Worm (Caenorhabditis elegans): ENCODE data around the gene ZC53.22.

The ZC53.22 gene

DNA sequence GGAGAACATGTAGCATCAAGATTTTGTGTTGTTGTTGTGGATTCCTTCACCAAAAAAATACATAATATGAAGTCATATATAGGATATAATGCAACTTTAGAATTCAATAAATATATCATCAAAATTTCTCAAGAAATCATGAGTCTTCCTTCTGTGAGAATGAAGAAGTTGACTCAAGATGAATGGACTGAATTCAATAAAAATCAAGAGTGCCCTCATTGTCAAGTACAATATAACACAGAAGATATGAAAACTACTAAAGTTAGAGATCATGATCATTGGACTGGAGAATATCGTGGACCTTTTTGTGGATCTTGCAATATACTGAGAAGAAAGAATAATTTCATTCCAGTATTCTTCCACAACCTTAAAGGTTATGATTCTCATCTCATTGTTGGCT lies 13.2 kb upstream of the ZC53.22 start:
- TF ChIP-seq flt-1 (GFP tag; IDR thresholded peaks at IDR 0.05) (no peak), tab-1 (GFP tag; IDR thresholded peaks at IDR 0.05) (no peak), cog-1 (tag; optimal IDR thresholded peaks at IDR 0.05) (no peak), ztf-29 (GFP tag; IDR thresholded peaks at IDR 0.05) (no peak), ref-1 (GFP tag; conservative IDR thresholded peaks at IDR 0.05) (no peak), klf-2 (GFP tag; conservative IDR thresholded peaks at IDR 0.05) (no peak), med-1 (GFP tag; optimal IDR thresholded peaks at IDR 0.05; ENCODE audit: insufficient read depth) (no peak), ztf-23 (GFP tag; IDR thresholded peaks at IDR 0.05) (no peak), T22C8.4 (GFP tag; IDR thresholded peaks at IDR 0.05) (no peak)

DNA sequence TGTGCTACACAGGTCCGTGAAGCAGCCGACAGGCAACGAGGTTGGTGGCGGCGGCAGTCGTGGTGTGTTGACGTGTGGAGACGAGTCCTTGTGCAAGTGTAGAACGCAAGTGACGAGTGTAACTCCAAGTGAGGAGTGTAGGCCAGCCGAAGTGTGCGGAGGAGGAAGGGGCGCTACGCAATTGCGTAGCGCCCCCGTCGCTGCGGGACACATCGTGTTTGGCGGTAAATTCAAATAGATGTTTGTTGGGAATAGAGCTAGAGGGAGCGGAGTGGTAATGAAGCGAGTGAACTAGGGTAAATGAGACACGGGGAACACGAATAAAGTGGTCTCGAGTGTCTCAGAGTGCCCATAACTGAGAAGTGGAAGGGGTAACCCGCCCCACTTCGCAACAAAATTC lies 11.3 kb upstream of the ZC53.22 start:
- TF ChIP-seq ztf-23 (GFP tag; IDR thresholded peaks at IDR 0.05) = peak; percentile 99

ce11 chrX:1924138-1924537 lies 1.9 kb upstream of the ZC53.22 start, which contains the start of gene ZC53.2:
Gene ZC53.2 (minus strand): TSS chrX:1924238.
- TF ChIP-seq cog-1 (tag; optimal IDR thresholded peaks at IDR 0.05) = no peak
- TF ChIP-seq flt-1 (GFP tag; IDR thresholded peaks at IDR 0.05) = no peak
- no peak for TF ChIP-seq tab-1 (GFP tag; IDR thresholded peaks at IDR 0.05)
- TF ChIP-seq T22C8.4 (GFP tag; IDR thresholded peaks at IDR 0.05) = no peak
- no peak for TF ChIP-seq ztf-29 (GFP tag; IDR thresholded peaks at IDR 0.05)
- no peak for TF ChIP-seq med-1 (GFP tag; optimal IDR thresholded peaks at IDR 0.05; ENCODE audit: insufficient read depth)

ce11 chrX:1917169-1917568 lies 5.0 kb downstream of the ZC53.22 start, which contains the start of gene dot-1.5:
Gene dot-1.5 (plus strand): TSS chrX:1917469.
- TF ChIP-seq ztf-23 (GFP tag; IDR thresholded peaks at IDR 0.05) = no peak
- TF ChIP-seq ztf-29 (GFP tag; IDR thresholded peaks at IDR 0.05) = no peak
- no peak for TF ChIP-seq cog-1 (tag; optimal IDR thresholded peaks at IDR 0.05)
- no peak for TF ChIP-seq T22C8.4 (GFP tag; IDR thresholded peaks at IDR 0.05)
- TF ChIP-seq med-1 (GFP tag; optimal IDR thresholded peaks at IDR 0.05; ENCODE audit: insufficient read depth) = no peak
- TF ChIP-seq tab-1 (GFP tag; IDR thresholded peaks at IDR 0.05) = no peak
- TF ChIP-seq flt-1 (GFP tag; IDR thresholded peaks at IDR 0.05) = no peak
- TF ChIP-seq klf-2 (GFP tag; conservative IDR thresholded peaks at IDR 0.05) = no peak
- TF ChIP-seq ref-1 (GFP tag; conservative IDR thresholded peaks at IDR 0.05) = no peak

DNA sequence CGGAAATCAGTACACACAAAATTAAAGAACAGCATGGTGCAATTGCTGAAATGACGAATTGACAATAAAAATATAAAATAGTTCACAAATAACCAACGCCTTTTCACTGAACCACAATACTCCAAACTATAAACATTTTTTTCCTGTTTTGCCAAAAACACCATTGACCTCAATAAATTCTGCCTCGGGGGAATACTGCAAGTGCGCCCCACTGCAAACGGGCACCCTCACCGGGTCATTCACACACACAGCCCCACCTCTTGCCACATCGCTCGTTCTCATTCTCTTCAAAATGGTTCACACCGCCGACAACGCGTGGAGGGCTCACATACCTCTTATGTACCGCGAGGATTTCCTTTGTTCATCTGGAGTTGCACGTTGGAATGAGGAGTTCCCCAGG lies 7.2 kb downstream of the ZC53.22 start, which contains the start of gene rgs-9:
rgs-9 (plus strand) TSS at position 237 of the 400 bp plus-strand sequence.
- TF ChIP-seq med-1 (GFP tag; optimal IDR thresholded peaks at IDR 0.05; ENCODE audit: insufficient read depth) = no peak
- no peak for TF ChIP-seq T22C8.4 (GFP tag; IDR thresholded peaks at IDR 0.05)
- no peak for TF ChIP-seq ref-1 (GFP tag; conservative IDR thresholded peaks at IDR 0.05)

- TF ChIP-seq ztf-23 (GFP tag; IDR thresholded peaks at IDR 0.05) = no peak
- no peak for TF ChIP-seq T22C8.4 (GFP tag; IDR thresholded peaks at IDR 0.05)
Observed at ce11 chrX:1913257-1913656, 8.9 kb downstream of the ZC53.22 start, which contains the start of gene ZC53.1. Gene ZC53.1 (minus strand): TSS chrX:1913357.

ce11 chrX:1909353-1909752 lies 12.8 kb downstream of the ZC53.22 start:
- 0 out of 2 replicates have a peak, but pooled peaks have one; percentile 48 for TF ChIP-seq tab-1 (GFP tag; IDR thresholded peaks at IDR 0.05)
- no peak for TF ChIP-seq klf-2 (GFP tag; conservative IDR thresholded peaks at IDR 0.05)
- no peak for TF ChIP-seq med-1 (GFP tag; optimal IDR thresholded peaks at IDR 0.05; ENCODE audit: insufficient read depth)
- no peak for TF ChIP-seq cog-1 (tag; optimal IDR thresholded peaks at IDR 0.05)
- peak; percentile 39; the same call in 1 of the 2 replicates for TF ChIP-seq T22C8.4 (GFP tag; IDR thresholded peaks at IDR 0.05)
- TF ChIP-seq flt-1 (GFP tag; IDR thresholded peaks at IDR 0.05) = peak; percentile 8; the same call in 1 of the 2 replicates
- TF ChIP-seq ztf-23 (GFP tag; IDR thresholded peaks at IDR 0.05) = peak; percentile 71
- no peak; the same call in 1 of the 2 replicates for TF ChIP-seq ztf-29 (GFP tag; IDR thresholded peaks at IDR 0.05)

DNA sequence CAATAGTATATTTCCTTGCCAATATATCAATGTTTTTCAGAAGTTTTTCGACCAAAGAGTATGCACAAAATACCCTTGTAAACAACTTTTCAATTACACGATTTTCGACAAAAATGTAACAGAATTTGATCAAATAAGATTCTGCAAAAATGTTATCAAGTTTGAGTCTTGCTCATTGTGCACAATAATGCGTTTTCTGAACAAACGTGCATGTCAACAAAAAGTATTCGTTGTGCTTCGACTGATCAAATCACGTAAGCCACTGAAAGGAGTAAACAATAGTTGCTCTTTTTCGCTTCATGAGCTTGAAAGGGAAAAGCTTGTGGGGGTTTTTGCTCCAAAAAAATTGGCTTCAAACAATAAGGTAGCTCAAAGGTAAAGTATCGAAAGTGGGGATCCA lies 15.2 kb downstream of the ZC53.22 start:
- TF ChIP-seq ref-1 (GFP tag; conservative IDR thresholded peaks at IDR 0.05) (no peak), tab-1 (GFP tag; IDR thresholded peaks at IDR 0.05) (no peak), med-1 (GFP tag; optimal IDR thresholded peaks at IDR 0.05; ENCODE audit: insufficient read depth) (no peak), cog-1 (tag; optimal IDR thresholded peaks at IDR 0.05) (no peak), ztf-23 (GFP tag; IDR thresholded peaks at IDR 0.05) (no peak)

- TF ChIP-seq cog-1 (tag; optimal IDR thresholded peaks at IDR 0.05) (no peak), klf-2 (GFP tag; conservative IDR thresholded peaks at IDR 0.05) (no peak), ztf-29 (GFP tag; IDR thresholded peaks at IDR 0.05) (no peak), tab-1 (GFP tag; IDR thresholded peaks at IDR 0.05) (no peak), med-1 (GFP tag; optimal IDR thresholded peaks at IDR 0.05; ENCODE audit: insufficient read depth) (no peak), T22C8.4 (GFP tag; IDR thresholded peaks at IDR 0.05) (no peak), ref-1 (GFP tag; conservative IDR thresholded peaks at IDR 0.05) (no peak), flt-1 (GFP tag; IDR thresholded peaks at IDR 0.05) (no peak), ztf-23 (GFP tag; IDR thresholded peaks at IDR 0.05) (no peak)
Observed at ce11 chrX:1901480-1901879, 20.7 kb downstream of the ZC53.22 start.

- TF ChIP-seq ref-1 (GFP tag; conservative IDR thresholded peaks at IDR 0.05) (no peak), ztf-23 (GFP tag; IDR thresholded peaks at IDR 0.05) (no peak), flt-1 (GFP tag; IDR thresholded peaks at IDR 0.05) (no peak), ztf-29 (GFP tag; IDR thresholded peaks at IDR 0.05) (no peak), T22C8.4 (GFP tag; IDR thresholded peaks at IDR 0.05) (no peak), klf-2 (GFP tag; conservative IDR thresholded peaks at IDR 0.05) (no peak)
Observed at ce11 chrX:1897243-1897642, 25.0 kb downstream of the ZC53.22 start, which contains the start of gene B0294.1. Gene B0294.1 (minus strand): TSS chrX:1897343.

DNA sequence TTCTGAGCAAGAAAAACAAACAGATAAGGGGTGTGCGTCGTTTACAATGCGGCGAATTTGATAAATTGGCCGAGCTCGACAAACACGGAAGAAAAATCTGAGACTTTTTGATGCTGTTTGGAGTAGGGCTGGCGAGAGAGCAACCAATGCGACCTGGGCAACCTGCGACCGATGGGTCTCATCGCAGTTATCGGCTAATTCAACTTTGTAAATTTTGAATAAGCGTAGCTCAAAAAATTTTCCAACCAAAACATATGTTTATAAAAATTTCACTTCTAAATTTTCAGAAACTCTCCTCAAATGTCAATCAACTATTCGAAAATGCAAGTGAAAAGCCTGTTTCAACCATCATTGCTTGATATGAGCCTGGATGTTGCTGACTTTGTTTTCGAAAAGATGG lies 30.3 kb downstream of the ZC53.22 start, which contains the start of gene B0294.3:
B0294.3 (plus strand) TSS at position 301 of the 400 bp plus-strand sequence.
- TF ChIP-seq klf-2 (GFP tag; conservative IDR thresholded peaks at IDR 0.05) = no peak
- no peak for TF ChIP-seq ztf-29 (GFP tag; IDR thresholded peaks at IDR 0.05)
- no peak for TF ChIP-seq ref-1 (GFP tag; conservative IDR thresholded peaks at IDR 0.05)
- no peak for TF ChIP-seq cog-1 (tag; optimal IDR thresholded peaks at IDR 0.05)
- TF ChIP-seq ztf-23 (GFP tag; IDR thresholded peaks at IDR 0.05) = no peak
- no peak for TF ChIP-seq T22C8.4 (GFP tag; IDR thresholded peaks at IDR 0.05)
- TF ChIP-seq tab-1 (GFP tag; IDR thresholded peaks at IDR 0.05) = no peak
- no peak for TF ChIP-seq flt-1 (GFP tag; IDR thresholded peaks at IDR 0.05)
- TF ChIP-seq med-1 (GFP tag; optimal IDR thresholded peaks at IDR 0.05; ENCODE audit: insufficient read depth) = no peak
